Fruit fly (Drosophila melanogaster): Measurements from ENCODE around the gene CG17734.

Gene CG17734

DNA sequence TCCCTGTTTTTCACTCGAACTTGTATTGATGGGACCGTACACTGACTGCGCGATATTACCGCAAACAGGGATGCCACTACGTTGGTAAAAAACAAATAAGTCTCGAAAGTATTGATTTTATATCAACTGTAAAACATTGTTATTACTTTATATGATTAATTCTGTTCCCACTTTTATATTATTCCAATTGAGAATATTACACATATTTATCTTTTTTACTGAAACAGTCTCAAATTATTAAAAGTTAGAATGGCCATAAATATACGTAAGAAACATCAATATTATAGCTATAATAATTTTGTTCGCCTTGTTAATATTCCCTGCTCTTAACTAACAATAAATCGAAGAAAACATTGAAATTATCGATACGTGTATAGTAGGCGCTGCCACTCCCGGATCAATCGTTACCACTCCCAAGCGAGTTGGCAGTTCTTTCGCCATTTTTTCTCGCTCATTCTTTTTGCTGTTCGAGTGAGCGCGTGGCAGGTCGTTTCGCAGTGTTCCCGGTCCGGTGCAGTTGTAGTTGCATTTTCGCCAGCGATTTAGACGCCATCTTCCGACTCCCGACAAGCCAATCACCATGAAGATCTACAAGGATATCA lies 33.9 kb downstream of the CG17734 start, which contains the start of the genes SdhC and Tctp (continued):
- TF ChIP-seq CG17361 (GFP tag; IDR thresholded peaks at IDR 0.05) (peak; percentile 79), CG18764 (GFP tag; optimal IDR thresholded peaks at IDR 0.05) (peak; percentile 2), CG7372 (GFP tag; IDR thresholded peaks at IDR 0.05) (no peak), ems (GFP tag; optimal IDR thresholded peaks at IDR 0.05) (no peak), CG13296 (GFP tag; optimal IDR thresholded peaks at IDR 0.05) (peak; percentile 58), Abd-B (GFP tag; optimal IDR thresholded peaks at IDR 0.05) (peak; percentile 46), Tbp (GFP tag; optimal IDR thresholded peaks at IDR 0.05) (no peak), CG11398 (GFP tag; optimal IDR thresholded peaks at IDR 0.05) (no peak), vvl (GFP tag; IDR thresholded peaks at IDR 0.05) (0 out of 2 replicates have a peak, but pooled peaks have one; percentile 34), hbn (GFP tag; IDR thresholded peaks at IDR 0.05; ENCODE audit: partially characterized antibody) (peak; percentile 42; the same call in 1 of the 2 replicates), CG13287 (GFP tag; IDR thresholded peaks at IDR 0.05; ENCODE audit: partially characterized antibody) (peak; percentile 63), CG12769 (tag; optimal IDR thresholded peaks at IDR 0.05) (peak; percentile 66), CG30020 (tag; optimal IDR thresholded peaks at IDR 0.05) (peak; percentile 64), lilli (GFP tag; optimal IDR thresholded peaks at IDR 0.05) (peak; percentile 44), Hmx (GFP tag; optimal IDR thresholded peaks at IDR 0.05) (peak; percentile 17), D (optimal IDR thresholded peaks at IDR 0.05) (no peak), D (GFP tag; optimal IDR thresholded peaks at IDR 0.05) (no peak), hkb (optimal IDR thresholded peaks at IDR 0.05) (peak; percentile 44), hkb (GFP tag; IDR thresholded peaks at IDR 0.05) (0 out of 2 replicates have a peak, but pooled peaks have one; percentile 7), ATbp (GFP tag; optimal IDR thresholded peaks at IDR 0.05) (no peak), Elba2 (GFP tag; optimal IDR thresholded peaks at IDR 0.05) (peak; percentile 19), MESR4 (GFP tag; optimal IDR thresholded peaks at IDR 0.05) (peak; percentile 94), Xbp1 (GFP tag; optimal IDR thresholded peaks at IDR 0.05) (peak; percentile 61), Lhr (GFP tag; optimal IDR thresholded peaks at IDR 0.05) (peak; percentile 58), kah (GFP tag; optimal IDR thresholded peaks at IDR 0.05) (peak; percentile 13), CG17385 (GFP tag; optimal IDR thresholded peaks at IDR 0.05) (peak; percentile 34), Six4 (GFP tag; optimal IDR thresholded peaks at IDR 0.05) (peak; percentile 38), CG9437 (GFP tag; optimal IDR thresholded peaks at IDR 0.05) (peak; percentile 36), Oli (tag; optimal IDR thresholded peaks at IDR 0.05) (no peak), amos (GFP tag; IDR thresholded peaks at IDR 0.05; ENCODE audit: partially characterized antibody) (peak; percentile 49; the same call in 1 of the 2 replicates), bcd (GFP tag; optimal IDR thresholded peaks at IDR 0.05) (peak; percentile 22), Hsf (GFP tag; optimal IDR thresholded peaks at IDR 0.05) (peak; percentile 64), CG7271 (tag; optimal IDR thresholded peaks at IDR 0.05) (peak; percentile 26), lab (GFP tag; optimal IDR thresholded peaks at IDR 0.05) (peak; percentile 41), Scr (GFP tag; IDR thresholded peaks at IDR 0.05; ENCODE audit: partially characterized antibody) (peak; percentile 64), Awh (GFP tag; IDR thresholded peaks at IDR 0.05) (0 out of 2 replicates have a peak, but pooled peaks have one; percentile 26), CG6272 (GFP tag; IDR thresholded peaks at IDR 0.05) (0 out of 2 replicates have a peak, but pooled peaks have one; percentile 33), CG17186 (GFP tag; optimal IDR thresholded peaks at IDR 0.05) (peak; percentile 40), slp2 (GFP tag; optimal IDR thresholded peaks at IDR 0.05) (no peak), gcm (GFP tag; optimal IDR thresholded peaks at IDR 0.05) (peak; percentile 18), ase (GFP tag; IDR thresholded peaks at IDR 0.05) (no peak), CG10979 (tag; optimal IDR thresholded peaks at IDR 0.05) (peak; percentile 23), Vsx1 (GFP tag; optimal IDR thresholded peaks at IDR 0.05) (peak; percentile 24), CG6654 (GFP tag; optimal IDR thresholded peaks at IDR 0.05) (no peak), CG9797 (GFP tag; optimal IDR thresholded peaks at IDR 0.05) (peak; percentile 67), ash1 (GFP tag; optimal IDR thresholded peaks at IDR 0.05) (no peak), Ets97D (GFP tag; optimal IDR thresholded peaks at IDR 0.05) (peak; percentile 87), B-H2 (GFP tag; optimal IDR thresholded peaks at IDR 0.05) (peak; percentile 61), CG10431 (GFP tag; optimal IDR thresholded peaks at IDR 0.05) (peak; percentile 9)
